Worm (Caenorhabditis elegans) whole organism, L3 larva: ENCODE data around the gene M110.3.

Source experiments
- ceh-28 ChIP-seq: fragments of 150-350 bp; optimal IDR thresholded peaks from 2 replicates; lab custom pipeline; 2014; ENCODE audit warnings: missing biosample characterization, missing genetic modification reagents, missing genetic modification characterization
- elt-3 ChIP-seq, 3 experiments: fragments of 150-350 bp in 1 of 3; sonication (generic microtip) in 2 of 3; optimal IDR thresholded peaks; 2 replicates in 2 of 3; 4 replicates in 1 of 3; lab custom pipeline; 2014 to 2017; ENCODE audit warnings: missing biosample characterization in 3 of 3, missing genetic modification characterization in 3 of 3
- fos-1 ChIP-seq: fragments of 150-350 bp; optimal IDR thresholded peaks from 2 replicates; lab custom pipeline; 2014; ENCODE audit warnings: missing biosample characterization, missing genetic modification characterization
- lin-39 ChIP-seq: fragments of 150-350 bp; optimal IDR thresholded peaks from 2 replicates; lab custom pipeline; 2018; ENCODE audit warnings: missing biosample characterization, missing genetic modification reagents, missing genetic modification characterization
- pha-4 ChIP-seq: fragments of 150-350 bp; optimal IDR thresholded peaks from 2 replicates; lab custom pipeline; 2014; ENCODE audit warnings: missing biosample characterization, missing genetic modification reagents, missing genetic modification characterization
- skn-1 ChIP-seq: fragments of 150-350 bp; optimal IDR thresholded peaks from 2 replicates; lab custom pipeline; 2014; ENCODE audit warnings: missing biosample characterization, missing genetic modification characterization

ce11 chrII:8225347-8225746 lies 8.9 kb upstream of the M110.3 start:
- no peak for TF ChIP-seq fos-1
- no peak for TF ChIP-seq pha-4 (tag; lab: Kevin White, UChicago)
- no peak for TF ChIP-seq skn-1
- no peak for TF ChIP-seq lin-39 (tag; lab: Kevin White, UChicago)
- no peak for TF ChIP-seq elt-3 (tag; optimal IDR thresholded peaks at IDR 0.05; lab: Kevin White, UChicago)
- no peak for TF ChIP-seq ceh-28 (tag; lab: Kevin White, UChicago)
